Fruit fly (Drosophila melanogaster) whole organism, embryonic: ENCODE measurements around the gene crm.

Experiments
- Adf1 ChIP-seq: fragments of 200-800 bp; sonication (Bioruptor generic); IDR thresholded peaks from 2 replicates; pipeline ENCODE4 v1.3.6; 2022; ENCODE audit warnings: missing biosample characterization, missing genetic modification characterization
- CG10565 ChIP-seq: fragments of 200-800 bp; sonication (Bioruptor generic); optimal IDR thresholded peaks from 3 replicates; lab custom pipeline; 2016; ENCODE audit warnings: missing biosample characterization, mild to moderate bottlenecking, missing genetic modification characterization
- CG11247 ChIP-seq: fragments of 200-800 bp; sonication (Bioruptor generic); IDR thresholded peaks from 2 replicates; pipeline ENCODE4 v1.3.6; 2022; ENCODE audit warnings: missing biosample characterization, missing genetic modification characterization
- CG11456 ChIP-seq: fragments of 200-800 bp; sonication (Bioruptor generic); IDR thresholded peaks from 3 replicates; pipeline ENCODE4 v1.3.6; 2022; ENCODE audit warnings: missing biosample characterization, missing genetic modification characterization
- CG11695 ChIP-seq: fragments of 200-800 bp; sonication (Bioruptor generic); IDR thresholded peaks from 3 replicates; pipeline ENCODE4 v1.3.6; 2022; ENCODE audit warnings: missing biosample characterization, missing genetic modification characterization
- CG16815 ChIP-seq: fragments of 200-800 bp; sonication (Bioruptor generic); optimal IDR thresholded peaks from 3 replicates; lab custom pipeline; 2017; ENCODE audit warnings: missing biosample characterization, mild to moderate bottlenecking, missing genetic modification characterization
- CG16863 ChIP-seq: fragments of 200-800 bp; sonication (Bioruptor generic); optimal IDR thresholded peaks from 3 replicates; lab custom pipeline; 2016; ENCODE audit warnings: missing biosample characterization, missing genetic modification characterization
- CG1832 ChIP-seq: fragments of 200-800 bp; sonication (Bioruptor generic); optimal IDR thresholded peaks from 2 replicates; lab custom pipeline; 2017; ENCODE audit warnings: missing biosample characterization, mild to moderate bottlenecking, missing genetic modification characterization, inconsistent platforms
- CG18599 ChIP-seq: fragments of 200-800 bp; sonication (Bioruptor generic); optimal IDR thresholded peaks from 3 replicates; lab custom pipeline; 2017; ENCODE audit warnings: missing biosample characterization, missing genetic modification characterization, mild to moderate bottlenecking, moderate library complexity, missing genetic modification reagents
- CG18619 ChIP-seq: fragments of 200-800 bp; sonication (Bioruptor generic); optimal IDR thresholded peaks from 3 replicates; lab custom pipeline; 2017; ENCODE audit warnings: missing biosample characterization, mild to moderate bottlenecking, missing genetic modification characterization
- CG3163 ChIP-seq: fragments of 200-800 bp; sonication (Bioruptor generic); optimal IDR thresholded peaks from 3 replicates; lab custom pipeline; 2016; ENCODE audit warnings: missing biosample characterization, missing genetic modification characterization
- CG34224 ChIP-seq: fragments of 200-800 bp; sonication (Bioruptor generic); IDR thresholded peaks from 3 replicates; pipeline ENCODE4 v1.3.6; 2022; ENCODE audit warnings: missing biosample characterization, missing genetic modification characterization; ENCODE audit not compliant: partially characterized antibody
- CG34376 ChIP-seq: fragments of 200-800 bp; sonication (Bioruptor generic); optimal IDR thresholded peaks from 2 replicates; lab custom pipeline; 2018; ENCODE audit warnings: missing biosample characterization, mild to moderate bottlenecking, missing genetic modification characterization
- CG7372 ChIP-seq: fragments of 200-800 bp; sonication (Bioruptor generic); IDR thresholded peaks from 2 replicates; pipeline ENCODE4 v1.3.6; 2022; ENCODE audit warnings: missing biosample characterization, missing genetic modification characterization
- CG9817 ChIP-seq: fragments of 200-800 bp; sonication (Bioruptor generic); optimal IDR thresholded peaks from 2 replicates; lab custom pipeline; 2018; ENCODE audit warnings: missing biosample characterization, mild to moderate bottlenecking, missing genetic modification characterization, moderate library complexity
- Dek ChIP-seq: fragments of 200-800 bp; sonication (Bioruptor generic); optimal IDR thresholded peaks from 3 replicates; lab custom pipeline; 2019; ENCODE audit warnings: missing biosample characterization, mild to moderate bottlenecking, missing genetic modification characterization, moderate library complexity
- Fer3 ChIP-seq: fragments of 200-800 bp; sonication (Bioruptor generic); optimal IDR thresholded peaks from 2 replicates; lab custom pipeline; 2018; ENCODE audit warnings: missing biosample characterization, mild to moderate bottlenecking, missing genetic modification characterization, moderate library complexity
- GATAe ChIP-seq: fragments of 200-800 bp; sonication (Bioruptor generic); conservative IDR thresholded peaks from 2 replicates; pipeline ENCODE4 v1.3.6; 2022; ENCODE audit warnings: missing biosample characterization, missing genetic modification characterization
- HLH3B ChIP-seq: fragments of 200-800 bp; sonication (Bioruptor generic); IDR thresholded peaks from 2 replicates; pipeline ENCODE4 v1.3.6; 2022; ENCODE audit warnings: missing biosample characterization, missing genetic modification characterization
- Hmx ChIP-seq: fragments of 200-800 bp; sonication (Bioruptor generic); optimal IDR thresholded peaks from 2 replicates; lab custom pipeline; 2016; ENCODE audit warnings: missing biosample characterization, missing genetic modification characterization
- Kr ChIP-seq: fragments of 200-800 bp; sonication (Bioruptor generic); optimal IDR thresholded peaks from 2 replicates; lab custom pipeline; 2017; ENCODE audit warnings: missing biosample characterization, mild to moderate bottlenecking, missing genetic modification characterization
- MBD-R2 ChIP-seq: fragments of 200-800 bp; sonication (Bioruptor generic); IDR thresholded peaks from 2 replicates; pipeline ENCODE4 v1.3.6; 2022; ENCODE audit warnings: missing biosample characterization, missing genetic modification characterization
- Oaz ChIP-seq: fragments of 200-800 bp; sonication (Bioruptor generic); IDR thresholded peaks from 2 replicates; pipeline ENCODE4 v1.3.6; 2022; ENCODE audit warnings: missing biosample characterization, missing genetic modification characterization
- Pdp1 ChIP-seq, 2 experiments: fragments of 200-800 bp; sonication (Bioruptor generic); optimal IDR thresholded peaks; 3 replicates each; lab custom pipeline; 2016; ENCODE audit warnings: missing biosample characterization in 2 of 2, missing genetic modification characterization in 2 of 2, mild to moderate bottlenecking in 1 of 2, moderate library complexity in 1 of 2
- Ravus ChIP-seq: fragments of 200-800 bp; sonication (Bioruptor generic); IDR thresholded peaks from 2 replicates; pipeline ENCODE4 v1.3.6; 2022; ENCODE audit warnings: missing biosample characterization, missing genetic modification characterization
- Xrp1 ChIP-seq: fragments of 200-800 bp; sonication (Bioruptor generic); IDR thresholded peaks from 2 replicates; pipeline ENCODE4 v1.3.6; 2022; ENCODE audit warnings: missing biosample characterization, missing genetic modification characterization
- bsh ChIP-seq, 2 experiments: fragments of 200-800 bp; sonication (Bioruptor generic); optimal IDR thresholded peaks; 2 replicates each; lab custom pipeline; 2017 to 2018; ENCODE audit warnings: mild to moderate bottlenecking in 2 of 2, missing biosample characterization in 2 of 2, missing genetic modification characterization in 2 of 2, moderate library complexity in 1 of 2
- cg ChIP-seq: fragments of 200-800 bp; sonication (Bioruptor generic); optimal IDR thresholded peaks from 3 replicates; lab custom pipeline; 2019; ENCODE audit warnings: missing biosample characterization, mild to moderate bottlenecking, missing genetic modification characterization, moderate library complexity
- corto ChIP-seq: fragments of 200-800 bp; sonication (Bioruptor generic); optimal IDR thresholded peaks from 2 replicates; lab custom pipeline; 2016; ENCODE audit warnings: missing biosample characterization, mild to moderate bottlenecking, missing genetic modification characterization, moderate library complexity
- dysf ChIP-seq: fragments of 200-800 bp; sonication (Bioruptor generic); IDR thresholded peaks from 3 replicates; pipeline ENCODE4 v1.3.6; 2022; ENCODE audit warnings: missing biosample characterization, missing genetic modification characterization
- emc ChIP-seq: fragments of 200-800 bp; sonication (Bioruptor generic); optimal IDR thresholded peaks from 2 replicates; lab custom pipeline; 2016; ENCODE audit warnings: missing biosample characterization, missing genetic modification characterization
- exex ChIP-seq: fragments of 200-800 bp; sonication (Bioruptor generic); optimal IDR thresholded peaks from 4 replicates; lab custom pipeline; 2018; ENCODE audit warnings: missing biosample characterization, mild to moderate bottlenecking, missing genetic modification characterization, moderate library complexity
- fru ChIP-seq: fragments of >200 bp; optimal IDR thresholded peaks from 2 replicates; lab custom pipeline; 2017
- gcm ChIP-seq: fragments of 200-800 bp; sonication (Bioruptor generic); optimal IDR thresholded peaks from 2 replicates; lab custom pipeline; 2019; ENCODE audit warnings: missing biosample characterization, mild to moderate bottlenecking, missing genetic modification characterization, moderate library complexity
- grn ChIP-seq: fragments of 200-800 bp; sonication (Bioruptor generic); optimal IDR thresholded peaks from 3 replicates; lab custom pipeline; 2017; ENCODE audit warnings: missing biosample characterization, missing genetic modification characterization
- ind ChIP-seq: fragments of 200-800 bp; sonication (Bioruptor generic); optimal IDR thresholded peaks from 3 replicates; lab custom pipeline; 2016; ENCODE audit warnings: missing biosample characterization, missing genetic modification characterization
- knrl ChIP-seq: fragments of 200-800 bp; sonication (Bioruptor generic); IDR thresholded peaks from 3 replicates; pipeline ENCODE4 v1.3.6; 2022; ENCODE audit warnings: missing biosample characterization, missing genetic modification characterization; ENCODE audit not compliant: partially characterized antibody
- lov ChIP-seq, 2 experiments: fragments of 200-800 bp in 1 of 2; fragments of >200 bp in 1 of 2; sonication (Bioruptor generic) in 1 of 2; IDR thresholded peaks in 1 of 2; optimal IDR thresholded peaks in 1 of 2; 2 replicates in 1 of 2; 3 replicates in 1 of 2; pipeline versions ENCODE4 v1.3.6 to Lab custom; 2017 to 2022; ENCODE audit warnings: missing biosample characterization in 1 of 2, missing genetic modification characterization in 1 of 2
- nerfin-1 ChIP-seq: fragments of 200-800 bp; sonication (Bioruptor generic); optimal IDR thresholded peaks from 3 replicates; lab custom pipeline; 2019; ENCODE audit warnings: missing biosample characterization, mild to moderate bottlenecking, missing genetic modification characterization, moderate library complexity
- nom ChIP-seq: fragments of 200-800 bp; sonication (Bioruptor generic); optimal IDR thresholded peaks from 2 replicates; lab custom pipeline; 2017; ENCODE audit warnings: missing biosample characterization, missing genetic modification characterization, mild to moderate bottlenecking, moderate library complexity, missing genetic modification reagents
- pita ChIP-seq: fragments of 200-800 bp; sonication (Bioruptor generic); optimal IDR thresholded peaks from 2 replicates; lab custom pipeline; 2017; ENCODE audit warnings: missing biosample characterization, mild to moderate bottlenecking, missing genetic modification characterization
- ro ChIP-seq: fragments of 200-800 bp; sonication (Bioruptor generic); IDR thresholded peaks from 2 replicates; pipeline ENCODE4 v1.3.6; 2022; ENCODE audit warnings: missing biosample characterization, missing genetic modification characterization
- sd ChIP-seq: fragments of 200-800 bp; sonication (Bioruptor generic); optimal IDR thresholded peaks from 3 replicates; lab custom pipeline; 2018; ENCODE audit warnings: missing biosample characterization, mild to moderate bottlenecking, missing genetic modification characterization, moderate library complexity
- sisA ChIP-seq: fragments of 200-800 bp; sonication (Bioruptor generic); IDR thresholded peaks from 2 replicates; pipeline ENCODE4 v1.3.6; 2022; ENCODE audit warnings: missing biosample characterization, missing genetic modification characterization
- sqz ChIP-seq: fragments of 200-800 bp; sonication (Bioruptor generic); optimal IDR thresholded peaks from 3 replicates; lab custom pipeline; 2018; ENCODE audit warnings: missing biosample characterization, mild to moderate bottlenecking, missing genetic modification characterization
- sug ChIP-seq: fragments of 200-800 bp; optimal IDR thresholded peaks from 2 replicates; lab custom pipeline; 2019; ENCODE audit warnings: missing biosample characterization, mild to moderate bottlenecking, missing genetic modification characterization, moderate library complexity
- tup ChIP-seq: fragments of 200-800 bp; sonication (Bioruptor generic); optimal IDR thresholded peaks from 2 replicates; lab custom pipeline; 2016; ENCODE audit warnings: missing biosample characterization, mild to moderate bottlenecking, missing genetic modification characterization, moderate library complexity
- unc-4 ChIP-seq: fragments of 200-800 bp; sonication (Bioruptor generic); IDR thresholded peaks from 2 replicates; pipeline ENCODE4 v1.3.6; 2022; ENCODE audit warnings: missing biosample characterization, missing genetic modification characterization; ENCODE audit not compliant: partially characterized antibody
- usp ChIP-seq: fragments of >200 bp; optimal IDR thresholded peaks from 2 replicates; lab custom pipeline; 2017; ENCODE audit warnings: missing biosample characterization, missing genetic modification characterization
- zen2 ChIP-seq: fragments of 200-800 bp; sonication (Bioruptor generic); IDR thresholded peaks from 3 replicates; pipeline ENCODE4 v1.3.6; 2022; ENCODE audit warnings: missing biosample characterization, missing genetic modification characterization; ENCODE audit not compliant: partially characterized antibody
- zfh1 ChIP-seq: fragments of 200-800 bp; sonication (Bioruptor generic); IDR thresholded peaks from 3 replicates; pipeline ENCODE4 v1.3.6; 2022; ENCODE audit warnings: missing biosample characterization, missing genetic modification characterization

The crm gene

dm6 chrX:2743020-2743419 is 4.4 kb upstream of the crm start (continued):
- TF ChIP-seq CG18619 (GFP tag; lab: Kevin White, UChicago) (peak; percentile 77), CG16863 (GFP tag; lab: Kevin White, UChicago) (peak; percentile 81), CG11247 (GFP tag; lab: Robert Waterston, UW) (peak; percentile 89), CG18599 (peak; percentile 92), Oaz (GFP tag; lab: Robert Waterston, UW) (peak; percentile 85), dysf (GFP tag; lab: Robert Waterston, UW) (peak; percentile 92), fru (no peak), GATAe (GFP tag; lab: Robert Waterston, UW) (peak; percentile 82), CG16815 (GFP tag; lab: Kevin White, UChicago) (peak; percentile 56), ind (GFP tag; lab: Kevin White, UChicago) (peak; percentile 86), zen2 (no peak), Xrp1 (peak; percentile 72), lov (optimal IDR thresholded peaks at IDR 0.05; lab: Kevin White, UChicago) (no peak), lov (GFP tag; IDR thresholded peaks at IDR 0.05; lab: Robert Waterston, UW) (peak; percentile 79; the same call in 2 of the 3 replicates), usp (GFP tag; lab: Kevin White, UChicago) (no peak), sug (tag; lab: Kevin White, UChicago) (peak; percentile 85), cg (no peak), pita (no peak), CG11456 (peak; percentile 90), corto (no peak), CG1832 (GFP tag; lab: Kevin White, UChicago) (no peak), nerfin-1 (tag; lab: Kevin White, UChicago) (no peak), sd (peak; percentile 65), CG34376 (GFP tag; lab: Kevin White, UChicago) (no peak), Ravus (peak; percentile 81), tup (GFP tag; lab: Kevin White, UChicago) (peak; percentile 66)

- TF ChIP-seq unc-4 (GFP tag; lab: Robert Waterston, UW), result no peak
- no peak for TF ChIP-seq emc
- no peak for TF ChIP-seq CG10565 (GFP tag; lab: Kevin White, UChicago)
- peak; percentile 13 for TF ChIP-seq CG34376 (GFP tag; lab: Kevin White, UChicago)
- TF ChIP-seq zfh1 (GFP tag; lab: Robert Waterston, UW), result no peak
- no peak for TF ChIP-seq sisA (GFP tag; lab: Robert Waterston, UW)
- TF ChIP-seq CG3163 (GFP tag; lab: Kevin White, UChicago), result peak; percentile 78
- TF ChIP-seq CG34224 (GFP tag; lab: Robert Waterston, UW), result no peak
- TF ChIP-seq Kr, result no peak
- no peak for TF ChIP-seq HLH3B (GFP tag; lab: Robert Waterston, UW)
- TF ChIP-seq sqz (GFP tag; lab: Kevin White, UChicago), result peak; percentile 81
- no peak for TF ChIP-seq Hmx
- peak; percentile 53; the same call in 1 of the 2 replicates for TF ChIP-seq Adf1 (GFP tag; lab: Robert Waterston, UW)
- TF ChIP-seq nom (GFP tag; lab: Kevin White, UChicago), result peak; percentile 78
- peak; percentile 47 for TF ChIP-seq exex (tag; lab: Kevin White, UChicago)
- TF ChIP-seq CG11695 (GFP tag; lab: Robert Waterston, UW), result no peak
- TF ChIP-seq gcm (GFP tag; lab: Kevin White, UChicago), result no peak
- TF ChIP-seq CG7372, result no peak
- no peak for TF ChIP-seq ind (GFP tag; lab: Kevin White, UChicago)
- TF ChIP-seq grn (GFP tag; lab: Kevin White, UChicago), result no peak
- peak in 1 of 2 experiments; percentile 82 for TF ChIP-seq Pdp1 (GFP tag; optimal IDR thresholded peaks at IDR 0.05; lab: Kevin White, UChicago)
- TF ChIP-seq MBD-R2 (GFP tag; lab: Robert Waterston, UW), result no peak
- TF ChIP-seq Fer3 (tag; lab: Kevin White, UChicago), result no peak
- TF ChIP-seq knrl (GFP tag; lab: Robert Waterston, UW), result no peak
- no peak for TF ChIP-seq CG9817 (tag; lab: Kevin White, UChicago)
- peak in 1 of 2 experiments; percentile 48 for TF ChIP-seq bsh (GFP tag; optimal IDR thresholded peaks at IDR 0.05; lab: Kevin White, UChicago)
- TF ChIP-seq cg, result peak; percentile 11
- no peak for TF ChIP-seq ro
- no peak for TF ChIP-seq Dek (tag; lab: Kevin White, UChicago)
Measured at dm6 chrX:2742067-2742466, 3.5 kb upstream of the crm start.
